Fruit fly (Drosophila melanogaster) S2 (cell line): Measurements from ENCODE around the gene CG34287.

ENCODE experiments used
- CG8478 ChIP-seq: fragments of >200 bp; optimal IDR thresholded peaks from 2 replicates; lab custom pipeline; 2018
- CTCF ChIP-seq, 2 experiments: fragments of >200 bp; optimal IDR thresholded peaks; 2 replicates each; lab custom pipeline; 2018

CG34287 gene

DNA sequence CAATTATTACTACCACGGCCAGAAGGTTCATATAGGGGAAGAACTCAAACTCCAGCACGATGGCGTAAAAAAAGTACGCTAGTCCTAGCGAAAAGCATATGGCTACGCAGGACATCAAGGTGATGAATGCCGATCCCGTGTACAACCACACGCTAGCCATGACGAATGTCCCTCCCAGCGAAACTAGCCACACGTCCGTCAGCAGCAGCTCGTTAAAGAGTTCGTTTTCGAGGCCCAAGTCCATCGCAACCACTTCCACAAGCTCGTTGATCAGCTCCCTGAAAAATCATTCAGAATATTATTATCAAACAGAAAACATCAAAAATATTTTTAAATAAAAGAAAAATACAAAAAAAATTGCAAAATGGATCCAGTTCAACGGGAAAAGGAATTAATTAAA is at the start of gene CG34287:
TSS of gene CG34287 (plus strand) at position 301 of the 400 bp plus-strand sequence.
- TF ChIP-seq CTCF (optimal IDR thresholded peaks at IDR 0.05; lab: Kevin White, UChicago) (no peak), CG8478 (no peak)

DNA sequence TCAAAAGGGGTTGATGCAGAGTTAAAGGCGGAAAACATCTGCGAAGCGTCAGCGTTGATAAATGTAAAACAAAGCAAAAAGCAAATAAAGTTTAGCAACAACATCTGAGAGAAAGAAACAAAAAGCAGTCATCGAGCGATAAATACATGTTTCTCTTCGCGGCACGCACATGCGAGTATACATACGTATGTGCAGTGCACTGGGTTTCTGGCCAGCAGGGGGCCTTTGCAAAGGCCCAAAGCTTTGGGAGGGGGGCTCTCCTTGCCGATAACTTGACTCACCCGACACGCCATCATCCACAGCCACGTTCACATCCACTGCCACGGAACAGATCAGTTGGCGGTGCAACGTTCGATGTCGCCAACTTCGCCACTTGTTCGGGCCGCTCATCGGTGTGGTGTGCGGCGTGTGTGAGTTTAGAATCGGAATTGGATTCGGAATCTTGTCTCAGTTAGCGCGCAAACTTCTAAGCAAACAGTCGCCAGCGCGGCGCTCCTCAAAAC is 39.9 kb upstream of the CG34287 start, which contains the start of gene CG42675:
TSS of gene CG42675 (plus strand) at position 453 of the 503 bp plus-strand sequence.
- TF ChIP-seq CTCF (optimal IDR thresholded peaks at IDR 0.05; lab: Kevin White, UChicago), result no peak
- TF ChIP-seq CG8478, result no peak

DNA sequence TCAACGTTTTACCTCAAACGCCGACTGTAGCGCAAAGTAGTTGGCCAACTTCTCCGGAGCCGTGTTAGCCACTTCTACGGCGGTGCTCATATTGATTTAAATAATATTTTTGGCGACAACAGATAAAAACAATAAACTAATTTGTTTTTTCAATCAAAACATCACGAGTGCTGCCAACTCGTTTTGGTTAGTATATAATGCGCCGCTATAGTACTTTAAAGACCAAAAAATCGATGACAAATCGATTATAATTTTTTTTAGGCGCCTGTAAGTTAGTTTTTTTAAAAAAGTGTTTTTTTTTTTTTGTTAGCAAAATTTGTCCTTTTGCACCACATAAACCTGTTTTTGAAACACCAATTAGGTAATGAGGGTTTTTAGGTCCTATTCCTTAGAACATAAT is 31.9 kb upstream of the CG34287 start, which contains the start of gene Hpr1:
TSS of gene Hpr1 (minus strand) at position 198 of the 400 bp plus-strand sequence.
- TF ChIP-seq CG8478 (no peak), CTCF (optimal IDR thresholded peaks at IDR 0.05; lab: Kevin White, UChicago) (no peak)

DNA sequence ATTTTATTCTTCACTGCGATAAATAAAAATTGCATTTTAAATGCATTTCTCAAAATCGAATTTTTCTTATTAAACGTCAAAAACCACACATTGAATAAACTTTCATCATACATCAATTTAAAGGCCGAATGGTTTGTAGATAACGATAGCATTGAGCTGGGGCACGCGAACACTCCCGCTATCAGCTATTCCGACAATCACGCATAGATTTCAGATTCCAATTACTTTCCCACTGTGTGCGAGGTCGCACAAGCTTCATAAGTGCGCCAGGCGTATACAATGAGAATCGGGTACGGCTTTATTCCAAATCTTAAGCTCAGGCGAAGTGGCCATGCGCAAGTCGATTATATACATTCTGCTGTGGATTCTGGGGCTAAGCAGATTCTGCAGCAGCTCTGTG is 31.4 kb upstream of the CG34287 start, which contains the start of gene CG46303:
TSS of gene CG46303 (plus strand) at position 223 of the 400 bp plus-strand sequence.
- TF ChIP-seq CG8478 (no peak), CTCF (optimal IDR thresholded peaks at IDR 0.05; lab: Kevin White, UChicago) (no peak)

DNA sequence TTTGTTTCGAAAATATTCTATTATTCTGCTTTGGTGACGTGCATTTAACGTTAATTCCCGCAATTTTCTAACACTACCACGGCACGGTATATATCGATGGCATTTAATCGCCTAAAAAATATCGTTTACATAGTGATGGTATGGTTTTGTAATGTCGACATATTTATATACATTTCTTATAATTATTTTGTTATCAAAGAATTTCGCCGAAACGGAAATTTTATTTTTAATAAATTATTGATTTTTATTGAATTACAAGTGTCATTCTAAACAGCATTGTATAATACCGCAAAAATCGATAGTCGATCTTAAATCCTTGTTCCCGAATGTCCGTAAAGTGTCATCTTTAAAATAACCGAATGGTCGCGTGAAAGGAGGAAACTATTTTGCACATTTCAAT is 28.7 kb upstream of the CG34287 start, which contains the start of the genes Sec20 and dgrn:
TSS of gene Sec20 (minus strand) at position 77 of the 400 bp plus-strand sequence.
TSS of gene dgrn (plus strand) at position 160 of the 400 bp plus-strand sequence.
- TF ChIP-seq CG8478, result no peak
- no peak for TF ChIP-seq CTCF (optimal IDR thresholded peaks at IDR 0.05; lab: Kevin White, UChicago)

DNA sequence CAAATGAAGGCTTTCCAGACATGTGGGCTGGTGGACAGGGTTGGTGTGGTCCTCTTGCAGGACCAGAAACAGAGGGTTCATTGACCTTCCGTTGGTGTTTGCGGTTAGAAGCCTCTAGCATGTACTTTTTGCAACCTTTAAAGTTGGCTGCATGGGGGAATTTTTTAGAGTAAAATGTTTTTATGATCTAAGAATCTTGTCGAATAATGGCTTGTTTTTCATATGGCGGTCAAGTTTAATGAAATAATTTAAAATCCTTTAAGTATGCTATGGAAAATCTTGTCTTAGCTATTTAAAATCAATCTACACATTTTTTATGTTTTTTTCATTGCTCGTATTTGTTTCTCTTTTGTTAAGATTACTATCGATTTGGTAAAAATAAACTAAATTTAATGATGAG is 23.4 kb upstream of the CG34287 start, which contains the start of gene glob3:
TSS of gene glob3 (plus strand) at position 301 of the 400 bp plus-strand sequence.
- TF ChIP-seq CTCF (optimal IDR thresholded peaks at IDR 0.05; lab: Kevin White, UChicago), result no peak

DNA sequence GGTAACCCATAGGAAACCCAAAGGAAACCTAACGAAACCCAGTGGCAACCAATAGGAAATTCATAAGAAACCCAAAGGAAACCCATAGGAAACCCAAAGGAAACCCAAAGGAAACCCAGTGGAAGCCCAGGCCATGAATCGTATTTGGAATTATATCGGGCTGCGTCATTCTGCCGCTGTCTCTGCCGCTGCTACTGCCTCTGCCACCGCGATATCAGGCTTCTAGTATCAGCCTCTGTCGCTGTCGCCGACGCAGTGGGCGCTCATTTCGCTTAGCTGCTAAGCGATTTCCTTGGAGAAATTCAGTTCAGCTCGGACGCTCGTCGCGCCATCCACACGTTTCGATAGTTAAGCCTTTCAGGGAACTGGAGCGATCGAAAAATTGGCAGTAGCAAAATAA is 21.8 kb upstream of the CG34287 start, which contains the start of gene CG1208:
TSS of gene CG1208 (plus strand) at position 301 of the 400 bp plus-strand sequence.
- TF ChIP-seq CG8478 (no peak), CTCF (optimal IDR thresholded peaks at IDR 0.05; lab: Kevin White, UChicago) (no peak)

DNA sequence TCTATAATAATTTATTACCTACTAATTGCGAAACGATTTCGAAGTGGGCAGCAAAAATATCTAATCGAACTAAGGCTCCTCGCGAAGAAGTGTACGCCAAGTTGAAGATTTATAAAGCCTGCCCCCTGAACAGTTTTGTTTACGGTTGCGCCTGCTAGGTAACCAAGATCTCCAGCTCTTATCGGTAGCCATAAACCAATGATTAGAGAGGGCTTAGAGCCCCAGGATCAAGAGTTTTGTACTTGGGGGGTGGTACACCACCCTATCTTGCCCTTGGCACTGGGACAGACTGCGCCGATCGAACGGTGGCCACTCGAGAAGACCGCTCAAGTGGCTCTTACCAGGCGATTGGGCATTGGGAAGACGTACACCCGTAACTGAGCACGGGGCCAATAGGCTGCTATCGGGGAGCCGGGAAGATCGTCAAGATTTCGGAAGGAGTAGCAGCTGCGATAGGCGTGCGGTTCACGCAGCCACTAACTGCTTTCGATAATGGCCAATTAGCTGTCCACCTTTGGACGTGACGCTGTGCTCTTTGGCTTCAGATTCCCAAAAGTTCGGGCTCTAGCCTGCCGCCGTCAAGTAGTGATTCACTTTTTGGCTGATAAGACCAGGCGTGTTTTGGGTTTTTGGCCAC is 20.7 kb upstream of the CG34287 start:
- TF ChIP-seq CTCF (optimal IDR thresholded peaks at IDR 0.05; lab: Kevin White, UChicago) (no peak), CG8478 (no peak)

DNA sequence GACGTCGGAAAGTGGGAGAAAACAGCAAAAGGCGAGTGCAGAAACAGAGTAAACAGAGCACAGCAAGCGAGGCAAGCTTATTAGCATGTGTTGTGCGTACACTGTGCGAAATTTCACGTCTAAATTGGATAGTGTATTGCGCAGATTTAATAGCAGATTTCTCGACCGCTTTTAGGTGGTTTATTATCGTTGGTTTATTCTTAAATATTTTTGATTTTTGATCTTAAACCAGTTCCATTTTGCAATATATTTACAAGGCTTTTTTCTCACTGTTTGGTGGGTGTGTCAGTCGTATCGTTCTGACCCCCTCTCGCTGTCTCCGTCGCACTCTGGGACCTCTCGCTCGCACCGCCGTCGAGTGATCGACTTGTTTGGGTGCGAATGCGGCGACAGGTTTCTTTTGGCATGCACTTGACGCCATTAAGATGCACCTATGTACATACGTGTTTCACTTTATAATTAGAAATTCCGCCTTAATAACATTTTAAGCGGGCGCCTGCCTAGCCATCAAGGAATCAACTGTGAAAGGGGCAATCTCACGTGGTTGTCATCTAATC is 19.1 kb upstream of the CG34287 start:
- TF ChIP-seq CG8478 (no peak), CTCF (optimal IDR thresholded peaks at IDR 0.05; lab: Kevin White, UChicago) (no peak)

DNA sequence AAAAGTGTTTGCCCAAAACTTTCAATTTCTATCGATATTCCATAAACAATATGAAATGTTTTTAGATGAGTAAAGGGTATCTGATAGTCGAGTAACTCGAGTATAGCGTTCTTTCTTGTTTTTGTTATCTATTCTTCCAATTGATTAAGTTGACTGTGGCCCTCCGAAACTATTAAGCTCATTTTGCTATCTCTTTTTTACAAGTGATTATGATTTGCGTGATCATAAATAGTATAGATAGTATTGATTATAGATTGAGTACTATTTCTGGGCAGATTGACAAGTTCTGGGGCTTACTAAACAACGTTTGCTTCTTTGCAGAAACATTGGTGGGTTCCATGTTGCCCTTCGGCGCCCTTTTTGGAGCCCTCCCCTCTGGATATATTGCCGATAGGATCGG is 16.6 kb upstream of the CG34287 start:
- no peak for TF ChIP-seq CTCF (optimal IDR thresholded peaks at IDR 0.05; lab: Kevin White, UChicago)
- TF ChIP-seq CG8478, result no peak

DNA sequence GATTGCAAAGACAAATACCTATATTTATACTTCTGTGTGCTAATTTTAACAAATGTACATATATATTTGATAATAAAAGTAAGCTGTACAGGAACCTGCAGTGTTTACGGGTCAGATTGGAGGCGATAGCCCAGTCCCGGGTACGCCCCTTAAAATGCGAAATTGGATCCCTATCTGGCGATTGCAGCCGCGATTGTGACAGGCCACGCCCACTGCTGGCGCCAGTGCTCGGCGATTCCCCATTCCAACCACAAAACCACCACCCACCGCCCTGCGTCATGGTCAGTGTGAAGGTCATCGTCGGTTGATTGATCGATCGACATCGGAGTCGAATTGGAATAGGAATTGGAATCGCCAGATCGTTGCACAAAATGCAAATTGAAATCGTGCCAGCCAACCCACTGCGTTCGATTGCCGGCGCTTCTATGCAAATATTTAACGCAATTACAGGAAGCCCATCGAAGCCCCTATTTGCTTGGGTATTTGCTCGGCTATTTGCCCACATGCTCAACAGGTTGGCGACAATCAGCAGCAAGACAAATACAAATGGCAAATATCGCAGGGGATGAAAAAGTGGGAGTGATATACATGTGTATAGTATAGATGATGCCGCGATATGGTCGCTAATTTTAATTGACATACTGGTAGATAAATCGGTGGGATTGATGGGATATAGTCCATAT is 14.3 kb upstream of the CG34287 start:
- TF ChIP-seq CTCF (optimal IDR thresholded peaks at IDR 0.05; lab: Kevin White, UChicago), result no peak
- no peak for TF ChIP-seq CG8478

DNA sequence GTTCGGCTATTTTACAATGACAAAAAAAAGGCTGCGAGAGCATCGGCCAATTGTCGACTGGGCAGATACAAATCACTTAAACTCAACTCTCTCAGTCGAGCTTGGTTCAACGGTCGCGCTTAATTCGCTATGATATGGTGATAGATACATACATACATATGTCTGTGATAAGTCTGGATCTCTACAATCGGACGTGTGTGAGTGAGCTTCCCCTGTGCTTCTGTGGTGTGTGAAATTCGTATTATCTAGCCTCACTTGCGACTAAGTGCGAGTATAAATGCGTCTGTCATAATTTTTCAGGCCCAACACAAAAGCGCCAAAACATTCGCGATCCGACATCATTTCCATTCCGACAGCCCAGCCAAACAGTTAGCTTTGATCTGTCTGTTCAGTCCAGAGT is 12.3 kb upstream of the CG34287 start, which contains the start of gene CG1213:
TSS of gene CG1213 (plus strand) at position 301 of the 400 bp plus-strand sequence.
- TF ChIP-seq CTCF (optimal IDR thresholded peaks at IDR 0.05; lab: Kevin White, UChicago) (no peak), CG8478 (no peak)

DNA sequence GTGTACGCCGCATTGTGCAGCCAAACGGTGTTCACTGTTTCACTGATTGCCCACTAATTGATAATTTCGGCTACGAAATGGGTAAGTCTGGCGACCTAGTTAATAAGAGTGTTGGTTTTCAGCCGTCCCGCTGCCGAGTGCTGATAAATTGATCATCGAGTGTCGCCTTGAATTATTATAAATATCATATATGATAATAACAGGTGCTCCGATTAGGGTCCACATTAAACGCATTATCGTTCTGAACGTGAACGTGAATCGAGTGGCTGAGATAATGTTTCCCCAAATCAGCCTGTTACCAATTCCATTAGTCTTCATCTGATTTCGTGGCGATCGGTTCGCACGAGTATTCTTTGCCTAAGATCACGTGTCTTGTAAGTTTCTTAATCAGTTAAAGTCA is 11.8 kb upstream of the CG34287 start:
- TF ChIP-seq CTCF (optimal IDR thresholded peaks at IDR 0.05; lab: Kevin White, UChicago), result no peak
- TF ChIP-seq CG8478, result no peak

DNA sequence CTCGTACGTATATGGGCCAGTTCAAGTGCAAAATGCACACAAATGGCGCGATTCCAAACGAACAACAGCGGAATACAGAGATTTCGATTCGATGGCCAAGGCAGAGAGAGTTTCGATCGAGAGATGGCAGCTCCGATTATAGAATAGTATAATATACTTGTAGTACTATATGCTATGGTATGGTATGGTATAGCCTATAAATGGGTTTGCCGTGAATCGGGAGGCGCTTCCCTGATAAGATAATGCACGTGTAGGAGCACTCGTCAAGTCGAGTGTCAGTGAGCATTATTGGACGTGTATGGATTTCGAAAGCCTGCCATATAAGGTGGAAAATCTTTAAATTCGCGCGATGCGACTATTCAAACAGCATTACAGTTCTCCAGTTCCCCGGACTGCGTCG is 9.6 kb upstream of the CG34287 start:
- TF ChIP-seq CTCF (optimal IDR thresholded peaks at IDR 0.05; lab: Kevin White, UChicago) (no peak), CG8478 (no peak)

DNA sequence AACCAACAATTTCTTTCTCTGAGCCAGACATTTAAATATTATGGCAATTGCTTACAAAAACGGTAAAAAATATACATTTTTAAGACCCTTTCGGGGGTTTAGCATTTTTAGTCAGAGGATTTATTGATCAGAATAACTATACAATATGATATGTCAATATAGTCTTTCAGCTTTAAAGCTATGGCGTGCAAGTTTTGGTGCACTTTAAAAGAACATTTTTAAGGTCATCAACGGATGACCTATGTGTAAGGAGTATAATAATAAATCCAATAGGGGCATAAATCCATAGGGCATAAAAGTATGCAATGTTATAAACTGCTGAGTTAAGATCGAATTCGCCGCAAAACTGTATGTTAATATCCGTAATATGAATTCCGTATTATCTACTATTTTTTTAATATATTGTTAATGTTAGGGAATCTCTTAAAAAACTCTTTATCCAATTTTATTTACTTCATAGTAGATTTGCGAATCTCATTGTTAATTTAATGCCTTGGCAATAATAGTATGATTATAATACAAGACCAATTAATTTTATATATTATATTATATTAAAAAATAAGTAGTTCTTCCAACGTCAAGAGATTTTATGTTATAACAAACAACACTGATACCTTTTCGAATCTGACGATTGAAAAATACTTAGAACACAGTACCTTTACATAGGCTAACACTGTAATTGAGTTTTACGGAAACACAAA is 6.4 kb upstream of the CG34287 start, which contains the start of gene CG14676:
TSS of gene CG14676 (plus strand) at position 651 of the 701 bp plus-strand sequence.
- TF ChIP-seq CG8478 (no peak), CTCF (optimal IDR thresholded peaks at IDR 0.05; lab: Kevin White, UChicago) (no peak)
